Fruit fly (Drosophila melanogaster): ENCODE measurements around the gene mtd.
A peak's percentile ranks its signal among the peaks of the same experiment; 100 is the strongest.

mtd gene

dm6 chr3R:5283360-5283963 is 66.8 kb downstream of the mtd start (continued):
- TF ChIP-seq slp2 (GFP tag; optimal IDR thresholded peaks at IDR 0.05) (peak; percentile 88), Doc3 (GFP tag; IDR thresholded peaks at IDR 0.05; ENCODE audit: partially characterized antibody) (no peak), NC2α (GFP tag; optimal IDR thresholded peaks at IDR 0.05) (peak; percentile 78), CG34224 (GFP tag; IDR thresholded peaks at IDR 0.05; ENCODE audit: partially characterized antibody) (no peak), CG8290 (GFP tag; optimal IDR thresholded peaks at IDR 0.05) (peak; percentile 61), CG8290 (tag; optimal IDR thresholded peaks at IDR 0.05) (peak; percentile 35 to 88), CG6175 (GFP tag; IDR thresholded peaks at IDR 0.05) (peak; percentile 89), tgo (GFP tag; IDR thresholded peaks at IDR 0.05) (peak; percentile 84), CG3163 (GFP tag; optimal IDR thresholded peaks at IDR 0.05) (peak; percentile 85), CG33213 (GFP tag; optimal IDR thresholded peaks at IDR 0.05) (peak; percentile 87), CG10209 (GFP tag; optimal IDR thresholded peaks at IDR 0.05) (peak; percentile 91), pros (GFP tag; optimal IDR thresholded peaks at IDR 0.05) (peak; percentile 31), CG7963 (GFP tag; IDR thresholded peaks at IDR 0.05; ENCODE audit: partially characterized antibody) (no peak), sim (GFP tag; IDR thresholded peaks at IDR 0.05) (peak; percentile 27; the same call in 1 of the 2 replicates), bowl (GFP tag; IDR thresholded peaks at IDR 0.05) (peak; percentile 78), croc (GFP tag; conservative IDR thresholded peaks at IDR 0.05) (peak; percentile 70), ttk (GFP tag; IDR thresholded peaks at IDR 0.05) (peak; percentile 66), slou (GFP tag; optimal IDR thresholded peaks at IDR 0.05) (peak; percentile 77), phol (tag; optimal IDR thresholded peaks at IDR 0.05) (peak; percentile 91), Eip74EF (GFP tag; optimal IDR thresholded peaks at IDR 0.05) (peak in 1 of 2 experiments; percentile 89), fd3F (GFP tag; optimal IDR thresholded peaks at IDR 0.05) (peak; percentile 88), esg (GFP tag; conservative IDR thresholded peaks at IDR 0.05) (peak; percentile 81), nau (GFP tag; optimal IDR thresholded peaks at IDR 0.05) (peak; percentile 94), Bteb2 (GFP tag; optimal IDR thresholded peaks at IDR 0.05) (peak; percentile 91), sug (tag; optimal IDR thresholded peaks at IDR 0.05) (peak; percentile 91), CG18476 (GFP tag; optimal IDR thresholded peaks at IDR 0.05) (peak; percentile 93), CG16779 (GFP tag; IDR thresholded peaks at IDR 0.05) (peak; percentile 73; the same call in 1 of the 2 replicates), CG8944 (GFP tag; optimal IDR thresholded peaks at IDR 0.05) (peak; percentile 87), wdn (GFP tag; IDR thresholded peaks at IDR 0.05) (peak; percentile 42; the same call in 1 of the 2 replicates), Mrtf (GFP tag; IDR thresholded peaks at IDR 0.05) (peak; percentile 73; the same call in 2 of the 3 replicates), CG12219 (GFP tag; optimal IDR thresholded peaks at IDR 0.05) (peak; percentile 90), Mad (GFP tag; optimal IDR thresholded peaks at IDR 0.05) (peak; percentile 68), pzg (GFP tag; optimal IDR thresholded peaks at IDR 0.05) (peak; percentile 9), gt (GFP tag; IDR thresholded peaks at IDR 0.05) (0 out of 2 replicates have a peak, but pooled peaks have one; percentile 21), inv (GFP tag; IDR thresholded peaks at IDR 0.05; ENCODE audit: partially characterized antibody) (no peak), CG7357 (GFP tag; IDR thresholded peaks at IDR 0.05) (peak; percentile 78), seq (GFP tag; IDR thresholded peaks at IDR 0.05) (peak; percentile 91), fd96Cb (tag; optimal IDR thresholded peaks at IDR 0.05) (peak; percentile 89), Hr39 (optimal IDR thresholded peaks at IDR 0.05) (no peak), sc (optimal IDR thresholded peaks at IDR 0.05) (no peak), sc (GFP tag; optimal IDR thresholded peaks at IDR 0.05) (peak; percentile 75), pb (GFP tag; optimal IDR thresholded peaks at IDR 0.05) (peak; percentile 85), wek (GFP tag; optimal IDR thresholded peaks at IDR 0.05) (peak; percentile 68), yki (optimal IDR thresholded peaks at IDR 0.05) (no peak), Asciz (GFP tag; optimal IDR thresholded peaks at IDR 0.05) (peak; percentile 89), CG34422 (GFP tag; IDR thresholded peaks at IDR 0.05) (peak; percentile 90), CHES-1-like (GFP tag; optimal IDR thresholded peaks at IDR 0.05) (peak; percentile 94), CG14441 (GFP tag; IDR thresholded peaks at IDR 0.05) (peak; percentile 80), Myb (GFP tag; optimal IDR thresholded peaks at IDR 0.05) (peak; percentile 82), Vsx1 (GFP tag; optimal IDR thresholded peaks at IDR 0.05) (peak; percentile 80), CG17186 (GFP tag; optimal IDR thresholded peaks at IDR 0.05) (peak; percentile 67)

Measured in whole organism, embryonic.